Worm (Caenorhabditis elegans) whole organism, L2 larva: ENCODE results near the gene C17C3.6.

ENCODE experiments used
- C34F6.9 ChIP-seq: fragments of 150-350 bp; optimal IDR thresholded peaks from 2 replicates; lab custom pipeline; 2014; ENCODE audit warnings: missing biosample characterization, missing genetic modification characterization
- F13H6.1 ChIP-seq: sonication (generic microtip); optimal IDR thresholded peaks from 2 replicates; lab custom pipeline; 2016; ENCODE audit warnings: missing genetic modification characterization, missing compliant biosample characterization
- R02D3.7 ChIP-seq: fragments of 150-350 bp; optimal IDR thresholded peaks from 2 replicates; lab custom pipeline; 2014; ENCODE audit warnings: missing biosample characterization, missing genetic modification characterization
- Y55F3AM.14 ChIP-seq: fragments of 200-800 bp; sonication (Bioruptor generic); optimal IDR thresholded peaks from 2 replicates; lab custom pipeline; 2018; ENCODE audit warnings: mild to moderate bottlenecking, missing genetic modification characterization, missing compliant biosample characterization
- ZK546.5 ChIP-seq: sonication (generic microtip); optimal IDR thresholded peaks from 2 replicates; lab custom pipeline; 2017; ENCODE audit warnings: missing biosample characterization, missing genetic modification characterization
- alr-1 ChIP-seq: fragments of 150-350 bp; optimal IDR thresholded peaks from 2 replicates; lab custom pipeline; 2014; ENCODE audit warnings: missing biosample characterization, missing genetic modification characterization
- aly-2 ChIP-seq: fragments of 150-350 bp; optimal IDR thresholded peaks from 2 replicates; lab custom pipeline; 2014; ENCODE audit warnings: missing biosample characterization, missing genetic modification characterization
- ama-1 ChIP-seq: fragments of 150-350 bp; optimal IDR thresholded peaks from 2 replicates; lab custom pipeline; 2018; ENCODE audit warnings: inconsistent platforms
- blmp-1 ChIP-seq: sonication (generic microtip); optimal IDR thresholded peaks from 2 replicates; lab custom pipeline; 2017; ENCODE audit warnings: missing genetic modification characterization, mild to moderate bottlenecking, missing compliant biosample characterization, antibody characterized with exemption, moderate library complexity; ENCODE audit not compliant: insufficient read depth
- ceh-16 ChIP-seq: fragments of 150-350 bp; optimal IDR thresholded peaks from 2 replicates; lab custom pipeline; 2014; ENCODE audit warnings: missing biosample characterization, missing genetic modification characterization
- ceh-82 ChIP-seq: fragments of 150-350 bp; optimal IDR thresholded peaks from 2 replicates; lab custom pipeline; 2014; ENCODE audit warnings: missing biosample characterization, missing genetic modification characterization
- crh-2 ChIP-seq: sonication (generic microtip); optimal IDR thresholded peaks from 2 replicates; lab custom pipeline; 2017; ENCODE audit warnings: missing biosample characterization, missing genetic modification characterization
- dmd-4 ChIP-seq: sonication (generic microtip); optimal IDR thresholded peaks from 2 replicates; lab custom pipeline; 2017; ENCODE audit warnings: missing biosample characterization, missing genetic modification characterization
- egl-27 ChIP-seq: sonication (generic microtip); optimal IDR thresholded peaks from 3 replicates; lab custom pipeline; 2017; ENCODE audit warnings: missing biosample characterization, missing genetic modification reagents, missing genetic modification characterization
- elt-1 ChIP-seq: fragments of 150-350 bp; optimal IDR thresholded peaks from 2 replicates; lab custom pipeline; 2014; ENCODE audit warnings: missing biosample characterization, missing genetic modification characterization
- elt-3 ChIP-seq: sonication (generic microtip); optimal IDR thresholded peaks from 2 replicates; lab custom pipeline; 2017; ENCODE audit warnings: missing biosample characterization, missing genetic modification characterization
- fos-1 ChIP-seq: fragments of 150-350 bp; optimal IDR thresholded peaks from 2 replicates; lab custom pipeline; 2014; ENCODE audit warnings: missing biosample characterization, missing genetic modification characterization
- gmeb-1 ChIP-seq: fragments of 150-350 bp; optimal IDR thresholded peaks from 2 replicates; lab custom pipeline; 2014; ENCODE audit warnings: missing biosample characterization, missing genetic modification characterization
- lin-11 ChIP-seq: fragments of 150-350 bp; sonication (generic microtip); optimal IDR thresholded peaks from 2 replicates; lab custom pipeline; 2014; ENCODE audit warnings: missing biosample characterization, missing genetic modification characterization, inconsistent platforms, mixed read lengths
- lin-13 ChIP-seq: fragments of 150-350 bp; optimal IDR thresholded peaks from 2 replicates; lab custom pipeline; 2014; ENCODE audit warnings: missing biosample characterization, missing genetic modification reagents, missing genetic modification characterization
- lin-39 ChIP-seq: fragments of 150-350 bp; optimal IDR thresholded peaks from 2 replicates; lab custom pipeline; 2014; ENCODE audit warnings: missing biosample characterization, missing genetic modification reagents, missing genetic modification characterization
- lsy-2 ChIP-seq, 2 experiments: fragments of 150-350 bp in 1 of 2; sonication (generic microtip) in 1 of 2; optimal IDR thresholded peaks; 2 replicates each; lab custom pipeline; 2014 to 2017; ENCODE audit warnings: missing biosample characterization in 2 of 2, missing genetic modification characterization in 2 of 2
- mab-5 ChIP-seq: fragments of 150-350 bp; optimal IDR thresholded peaks from 2 replicates; lab custom pipeline; 2014; ENCODE audit warnings: missing biosample characterization, missing genetic modification characterization
- mbf-1 ChIP-seq: sonication (generic microtip); optimal IDR thresholded peaks from 2 replicates; lab custom pipeline; 2017; ENCODE audit warnings: missing biosample characterization, missing genetic modification characterization
- mdl-1 ChIP-seq, 2 experiments: fragments of 150-350 bp in 1 of 2; sonication (generic microtip) in 1 of 2; optimal IDR thresholded peaks; 2 replicates each; lab custom pipeline; 2017; ENCODE audit warnings: missing biosample characterization in 2 of 2, missing genetic modification characterization in 2 of 2
- nhr-10 ChIP-seq: sonication (generic microtip); optimal IDR thresholded peaks from 2 replicates; lab custom pipeline; 2017; ENCODE audit warnings: missing biosample characterization, missing genetic modification characterization
- nhr-11 ChIP-seq: fragments of 150-350 bp; optimal IDR thresholded peaks from 2 replicates; lab custom pipeline; 2014; ENCODE audit warnings: missing biosample characterization, missing genetic modification characterization
- nhr-12 ChIP-seq: fragments of 150-350 bp; optimal IDR thresholded peaks from 2 replicates; lab custom pipeline; 2014; ENCODE audit warnings: missing biosample characterization, missing genetic modification characterization
- nhr-129 ChIP-seq: fragments of 150-350 bp; optimal IDR thresholded peaks from 2 replicates; lab custom pipeline; 2014; ENCODE audit warnings: missing biosample characterization, missing genetic modification characterization
- nhr-21 ChIP-seq: fragments of 150-350 bp; optimal IDR thresholded peaks from 2 replicates; lab custom pipeline; 2014; ENCODE audit warnings: missing biosample characterization, missing genetic modification characterization
- nhr-23 ChIP-seq: fragments of 150-350 bp; optimal IDR thresholded peaks from 2 replicates; lab custom pipeline; 2014; ENCODE audit warnings: missing biosample characterization, missing genetic modification reagents, missing genetic modification characterization
- nhr-237 ChIP-seq: fragments of 150-350 bp; optimal IDR thresholded peaks from 2 replicates; lab custom pipeline; 2014; ENCODE audit warnings: missing biosample characterization, missing genetic modification characterization
- nhr-25 ChIP-seq: fragments of 150-350 bp; sonication (generic microtip); optimal IDR thresholded peaks from 3 replicates; lab custom pipeline; 2014; ENCODE audit warnings: missing biosample characterization, missing genetic modification characterization
- nhr-6 ChIP-seq: fragments of 150-350 bp; optimal IDR thresholded peaks from 2 replicates; lab custom pipeline; 2014; ENCODE audit warnings: missing biosample characterization, missing genetic modification characterization
- nhr-77 ChIP-seq: fragments of 150-350 bp; optimal IDR thresholded peaks from 2 replicates; lab custom pipeline; 2014; ENCODE audit warnings: missing biosample characterization, missing genetic modification characterization
- peb-1 ChIP-seq: fragments of 150-350 bp; optimal IDR thresholded peaks from 2 replicates; lab custom pipeline; 2014; ENCODE audit warnings: missing biosample characterization, missing genetic modification characterization
- sem-4 ChIP-seq: fragments of 150-350 bp; optimal IDR thresholded peaks from 2 replicates; lab custom pipeline; 2014; ENCODE audit warnings: missing biosample characterization, missing genetic modification reagents, missing genetic modification characterization
- skn-1 ChIP-seq: sonication (generic microtip); optimal IDR thresholded peaks from 2 replicates; lab custom pipeline; 2017; ENCODE audit warnings: missing biosample characterization, missing genetic modification characterization
- sma-3 ChIP-seq: sonication (generic microtip); optimal IDR thresholded peaks from 2 replicates; lab custom pipeline; 2016; ENCODE audit warnings: missing genetic modification reagents, missing genetic modification characterization, missing compliant biosample characterization
- sma-9 ChIP-seq, 2 experiments: fragments of 150-350 bp in 1 of 2; sonication (generic microtip) in 1 of 2; optimal IDR thresholded peaks; 2 replicates each; lab custom pipeline; 2014 to 2016; ENCODE audit warnings: missing genetic modification characterization in 2 of 2, mild to moderate bottlenecking in 1 of 2, missing biosample characterization in 1 of 2, missing compliant biosample characterization in 1 of 2, missing genetic modification reagents in 1 of 2, moderate library complexity in 1 of 2
- snpc-4 ChIP-seq: fragments of 150-350 bp; optimal IDR thresholded peaks from 2 replicates; lab custom pipeline; 2014; ENCODE audit warnings: missing biosample characterization, missing genetic modification characterization
- unc-55 ChIP-seq: fragments of 150-350 bp; sonication (generic microtip); optimal IDR thresholded peaks from 3 replicates; lab custom pipeline; 2014; ENCODE audit warnings: missing biosample characterization, missing genetic modification reagents, missing genetic modification characterization
- unc-62 ChIP-seq: fragments of 150-350 bp; optimal IDR thresholded peaks from 2 replicates; lab custom pipeline; 2014; ENCODE audit warnings: missing biosample characterization, missing genetic modification reagents, missing genetic modification characterization
- zag-1 ChIP-seq: fragments of 150-350 bp; optimal IDR thresholded peaks from 2 replicates; lab custom pipeline; 2014; ENCODE audit warnings: missing biosample characterization, missing genetic modification characterization
- ztf-1 ChIP-seq: fragments of 200-800 bp; sonication (Bioruptor generic); conservative IDR thresholded peaks from 2 replicates; pipeline ENCODE4 v1.3.6; 2022; ENCODE audit warnings: missing genetic modification characterization, missing compliant biosample characterization
- ztf-11 ChIP-seq: sonication (generic microtip); optimal IDR thresholded peaks from 2 replicates; lab custom pipeline; 2017; ENCODE audit warnings: missing biosample characterization, missing genetic modification characterization
- ztf-4 ChIP-seq: fragments of 150-350 bp; optimal IDR thresholded peaks from 2 replicates; lab custom pipeline; 2014; ENCODE audit warnings: missing biosample characterization, missing genetic modification characterization

The C17C3.6 gene

ce11 chrII:5592857-5593256 is 43.0 kb downstream of the C17C3.6 start:
- TF ChIP-seq sem-4 (tag; lab: Kevin White, UChicago) = no peak
- TF ChIP-seq ceh-82 (tag; lab: Kevin White, UChicago) = no peak
- no peak for TF ChIP-seq sma-9 (GFP tag; optimal IDR thresholded peaks at IDR 0.05; lab: Kevin White, UChicago)
- no peak for TF ChIP-seq sma-9 (tag; optimal IDR thresholded peaks at IDR 0.05; lab: Kevin White, UChicago)
- TF ChIP-seq mab-5 (tag; lab: Kevin White, UChicago) = no peak
- TF ChIP-seq unc-55 (GFP tag; lab: Kevin White, UChicago) = no peak
- TF ChIP-seq nhr-10 = no peak
- no peak for TF ChIP-seq blmp-1 (tag; lab: Kevin White, UChicago)
- TF ChIP-seq Y55F3AM.14 (GFP tag; lab: Kevin White, UChicago) = no peak
- no peak for TF ChIP-seq mdl-1 (tag; optimal IDR thresholded peaks at IDR 0.05; lab: Kevin White, UChicago)
- no peak for TF ChIP-seq egl-27 (tag; lab: Kevin White, UChicago)
- TF ChIP-seq nhr-129 (tag; lab: Kevin White, UChicago) = no peak
- no peak for TF ChIP-seq nhr-11
- no peak for TF ChIP-seq lsy-2 (tag; optimal IDR thresholded peaks at IDR 0.05; lab: Kevin White, UChicago)
- TF ChIP-seq R02D3.7 = no peak
- no peak for TF ChIP-seq mbf-1
- no peak for TF ChIP-seq elt-3 (tag; lab: Kevin White, UChicago)

DNA sequence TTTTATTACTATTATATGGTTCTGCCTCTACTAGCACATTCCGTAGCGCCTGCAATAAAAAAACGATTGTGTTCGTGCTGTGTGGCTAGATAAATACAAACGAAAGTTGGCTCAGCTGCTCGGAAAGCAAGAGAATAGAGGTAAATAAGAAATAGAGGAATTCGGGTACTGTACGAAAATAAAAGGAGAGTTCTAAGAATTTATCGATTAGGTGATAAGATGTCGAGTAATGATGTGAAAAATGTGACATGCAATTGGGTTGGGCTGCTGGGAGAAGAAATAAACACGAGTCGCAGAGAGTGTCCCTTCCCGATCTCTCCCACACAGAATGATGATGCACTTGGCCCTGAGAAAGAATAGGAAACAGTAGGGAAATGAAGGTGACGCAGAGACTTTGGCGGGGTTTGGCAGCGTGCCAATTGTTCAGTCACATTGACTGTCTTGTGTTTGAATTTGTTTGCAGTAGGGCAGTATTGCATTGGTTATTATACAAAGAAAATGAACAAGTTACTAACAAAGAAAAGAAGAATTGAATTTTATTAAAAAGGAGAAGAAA is 43.6 kb downstream of the C17C3.6 start, which contains the start of gene cdc-14:
TSS of gene cdc-14 (minus strand) at position 51 of the 556 bp plus-strand sequence.
- TF ChIP-seq mab-5 (tag; lab: Kevin White, UChicago) = peak; percentile 35
- no peak for TF ChIP-seq ceh-82 (tag; lab: Kevin White, UChicago)
- peak; percentile 63 for TF ChIP-seq ceh-16 (tag; lab: Kevin White, UChicago)
- TF ChIP-seq nhr-10 = no peak
- no peak for TF ChIP-seq Y55F3AM.14 (GFP tag; lab: Kevin White, UChicago)
- TF ChIP-seq mdl-1 (tag; optimal IDR thresholded peaks at IDR 0.05; lab: Kevin White, UChicago) = peak in 1 of 2 experiments; percentile 16
- TF ChIP-seq nhr-21 = peak; percentile 41
- TF ChIP-seq dmd-4 = no peak
- TF ChIP-seq ztf-11 (tag; lab: Kevin White, UChicago) = no peak
- TF ChIP-seq blmp-1 (tag; lab: Kevin White, UChicago) = peak; percentile 73
- no peak for TF ChIP-seq lin-39
- TF ChIP-seq nhr-23 (tag; lab: Kevin White, UChicago) = no peak
- TF ChIP-seq sma-9 (GFP tag; optimal IDR thresholded peaks at IDR 0.05; lab: Kevin White, UChicago) = peak; percentile 80
- TF ChIP-seq sma-9 (tag; optimal IDR thresholded peaks at IDR 0.05; lab: Kevin White, UChicago) = no peak
- TF ChIP-seq egl-27 (tag; lab: Kevin White, UChicago) = peak; percentile 21
- TF ChIP-seq ztf-4 = peak; percentile 68
- peak; percentile 94 for TF ChIP-seq nhr-129 (tag; lab: Kevin White, UChicago)
- TF ChIP-seq zag-1 = no peak
- TF ChIP-seq nhr-237 (tag; lab: Kevin White, UChicago) = no peak
- TF ChIP-seq skn-1 (tag; lab: Kevin White, UChicago) = no peak
- TF ChIP-seq nhr-12 = no peak
- TF ChIP-seq ZK546.5 (tag; lab: Kevin White, UChicago) = no peak
- TF ChIP-seq unc-55 (GFP tag; lab: Kevin White, UChicago) = peak; percentile 28
- peak; percentile 33 for TF ChIP-seq lin-11
- no peak for TF ChIP-seq elt-3 (tag; lab: Kevin White, UChicago)
- no peak for TF ChIP-seq nhr-11
- no peak for TF ChIP-seq alr-1 (tag; lab: Kevin White, UChicago)
- TF ChIP-seq nhr-77 (tag; lab: Kevin White, UChicago) = no peak
- peak; percentile 77 for TF ChIP-seq crh-2 (tag; lab: Kevin White, UChicago)
- peak; percentile 57 for TF ChIP-seq lin-13 (GFP tag; lab: Kevin White, UChicago)
- TF ChIP-seq elt-1 = no peak
- peak; percentile 74 for TF ChIP-seq snpc-4 (tag; lab: Kevin White, UChicago)
- TF ChIP-seq peb-1 = no peak
- TF ChIP-seq aly-2 (tag; lab: Kevin White, UChicago) = no peak
- TF ChIP-seq sma-3 (GFP tag; lab: Kevin White, UChicago) = peak; percentile 85
- peak; percentile 60 for TF ChIP-seq gmeb-1 (tag; lab: Kevin White, UChicago)
- TF ChIP-seq lsy-2 (tag; optimal IDR thresholded peaks at IDR 0.05; lab: Kevin White, UChicago) = peak in 1 of 2 experiments; percentile 82
- peak; percentile 10 for TF ChIP-seq ama-1 (lab: Kevin White, UChicago)
- TF ChIP-seq F13H6.1 = peak; percentile 86
- TF ChIP-seq nhr-6 (tag; lab: Kevin White, UChicago) = peak; percentile 87
- peak; percentile 88 for TF ChIP-seq sem-4 (tag; lab: Kevin White, UChicago)
- no peak for TF ChIP-seq ztf-1 (GFP tag; lab: Robert Waterston, UW)
- TF ChIP-seq fos-1 = peak; percentile 91
- peak; percentile 87 for TF ChIP-seq nhr-25 (tag; lab: Kevin White, UChicago)
- TF ChIP-seq mbf-1 = no peak
- TF ChIP-seq C34F6.9 (tag; lab: Kevin White, UChicago) = peak; percentile 82
- TF ChIP-seq unc-62 (GFP tag; lab: Kevin White, UChicago) = no peak
- TF ChIP-seq R02D3.7 = no peak
